Fruit fly (Drosophila melanogaster) whole organism, wandering third instar larva: ENCODE results near the gene CG31224.

ENCODE experiments used
- Abd-B ChIP-seq: fragments of >200 bp; optimal IDR thresholded peaks from 2 replicates; lab custom pipeline; 2017; ENCODE audit warnings: missing biosample characterization, missing genetic modification characterization
- CG32264 ChIP-seq: fragments of 200-800 bp; sonication (Bioruptor generic); optimal IDR thresholded peaks from 2 replicates; lab custom pipeline; 2016; ENCODE audit warnings: missing biosample characterization, missing genetic modification characterization
- CG9705 ChIP-seq: fragments of 200-800 bp; sonication (Bioruptor generic); optimal IDR thresholded peaks from 2 replicates; lab custom pipeline; 2018; ENCODE audit warnings: missing biosample characterization, mild to moderate bottlenecking, missing genetic modification characterization
- CrebA ChIP-seq: fragments of 200-800 bp; sonication (Bioruptor generic); optimal IDR thresholded peaks from 2 replicates; lab custom pipeline; 2016; ENCODE audit warnings: missing biosample characterization, mild to moderate bottlenecking, missing genetic modification characterization, borderline replicate concordance
- Dfd ChIP-seq: fragments of >200 bp; optimal IDR thresholded peaks from 2 replicates; lab custom pipeline; 2017; ENCODE audit warnings: missing biosample characterization, missing genetic modification characterization
- Dif ChIP-seq: fragments of 200-275, 200-300 bp; sonication (Bioruptor generic); optimal IDR thresholded peaks from 2 replicates; lab custom pipeline; 2018; ENCODE audit warnings: missing biosample characterization, missing genetic modification characterization; ENCODE audit not compliant: partially characterized antibody
- GATAd ChIP-seq: sonication (Bioruptor generic); optimal IDR thresholded peaks from 2 replicates; lab custom pipeline; 2016; ENCODE audit warnings: missing biosample characterization, missing genetic modification characterization
- HLH106 ChIP-seq: fragments of 200-800 bp; optimal IDR thresholded peaks from 3 replicates; lab custom pipeline; 2019; ENCODE audit warnings: missing biosample characterization, mild to moderate bottlenecking, missing genetic modification characterization, moderate library complexity
- Hnf4 ChIP-seq: fragments of 200-800 bp; sonication (Bioruptor generic); optimal IDR thresholded peaks from 2 replicates; lab custom pipeline; 2016; ENCODE audit warnings: missing biosample characterization, mild to moderate bottlenecking, missing genetic modification characterization
- Hr83 ChIP-seq: fragments of 200-300 bp; sonication (Bioruptor generic); optimal IDR thresholded peaks from 2 replicates; lab custom pipeline; 2016; ENCODE audit warnings: missing biosample characterization, mild to moderate bottlenecking, missing genetic modification characterization, moderate library complexity; ENCODE audit not compliant: poor library complexity, severe bottlenecking
- Jra ChIP-seq: sonication (Bioruptor generic); optimal IDR thresholded peaks from 2 replicates; lab custom pipeline; 2016; ENCODE audit warnings: missing biosample characterization, missing genetic modification characterization
- Mio ChIP-seq: sonication (Bioruptor generic); optimal IDR thresholded peaks from 2 replicates; lab custom pipeline; 2016; ENCODE audit warnings: missing biosample characterization, missing genetic modification characterization
- Myc ChIP-seq: fragments of >200 bp; optimal IDR thresholded peaks from 2 replicates; lab custom pipeline; 2017
- OdsH ChIP-seq: fragments of 200-800 bp; sonication (Bioruptor generic); optimal IDR thresholded peaks from 2 replicates; lab custom pipeline; 2016; ENCODE audit warnings: missing biosample characterization, mild to moderate bottlenecking, missing genetic modification characterization
- Rel ChIP-seq, 2 experiments: fragments of 200-800 bp; sonication (Bioruptor generic) in 1 of 2; optimal IDR thresholded peaks; 2 replicates in 1 of 2; 3 replicates in 1 of 2; lab custom pipeline; 2016 to 2019; ENCODE audit warnings: mild to moderate bottlenecking in 2 of 2, missing biosample characterization in 2 of 2, missing genetic modification characterization in 2 of 2, moderate library complexity in 1 of 2
- Sp1 ChIP-seq: fragments of 200-800 bp; sonication (Bioruptor generic); optimal IDR thresholded peaks from 3 replicates; lab custom pipeline; 2019; ENCODE audit warnings: missing biosample characterization, mild to moderate bottlenecking, missing genetic modification characterization, moderate library complexity
- Vsx2 ChIP-seq: fragments of 200-300, 225-300 bp; sonication (Bioruptor generic); optimal IDR thresholded peaks from 2 replicates; lab custom pipeline; 2018; ENCODE audit warnings: missing biosample characterization, missing genetic modification characterization; ENCODE audit not compliant: partially characterized antibody
- brk ChIP-seq: fragments of 200-800 bp; sonication (Bioruptor generic); optimal IDR thresholded peaks from 2 replicates; lab custom pipeline; 2016; ENCODE audit warnings: missing biosample characterization, mild to moderate bottlenecking, missing genetic modification characterization
- dl ChIP-seq, 2 experiments: fragments of 175-275, 200-275 bp in 1 of 2; fragments of 200-275 bp in 1 of 2; sonication (Bioruptor generic); optimal IDR thresholded peaks; lab custom pipeline; 2018; ENCODE audit warnings: mild to moderate bottlenecking in 2 of 2, missing biosample characterization in 2 of 2, missing genetic modification characterization in 2 of 2, moderate library complexity in 2 of 2; ENCODE audit not compliant: partially characterized antibody in 2 of 2, insufficient read depth in 1 of 2
- dmrt93B ChIP-seq: fragments of 200-800 bp; sonication (Bioruptor generic); optimal IDR thresholded peaks from 2 replicates; lab custom pipeline; 2018; ENCODE audit warnings: missing biosample characterization, mild to moderate bottlenecking, missing genetic modification characterization
- ey ChIP-seq: fragments of 200-800 bp; sonication (Bioruptor generic); optimal IDR thresholded peaks from 2 replicates; lab custom pipeline; 2016; ENCODE audit warnings: missing biosample characterization, missing genetic modification characterization
- foxo ChIP-seq, 2 experiments: fragments of 200-800 bp; sonication (Bioruptor generic); optimal IDR thresholded peaks; 2 replicates in 1 of 2; 3 replicates in 1 of 2; lab custom pipeline; 2016 to 2017; ENCODE audit warnings: missing biosample characterization in 2 of 2, missing genetic modification characterization in 2 of 2
- h ChIP-seq: fragments of 200-800 bp; sonication (Bioruptor generic); optimal IDR thresholded peaks from 3 replicates; lab custom pipeline; 2016; ENCODE audit warnings: missing biosample characterization, mild to moderate bottlenecking, missing genetic modification characterization
- jim ChIP-seq: fragments of 175-275, 200-325 bp; sonication (Bioruptor generic); optimal IDR thresholded peaks from 2 replicates; lab custom pipeline; 2016; ENCODE audit warnings: missing biosample characterization, mild to moderate bottlenecking, missing genetic modification characterization
- lola ChIP-seq: fragments of >200 bp; optimal IDR thresholded peaks from 2 replicates; lab custom pipeline; 2017; ENCODE audit warnings: missing biosample characterization, missing genetic modification characterization
- pan ChIP-seq: fragments of >200 bp; optimal IDR thresholded peaks from 2 replicates; lab custom pipeline; 2017
- psq ChIP-seq: fragments of 200-800 bp; sonication (Bioruptor generic); optimal IDR thresholded peaks from 3 replicates; lab custom pipeline; 2017; ENCODE audit warnings: missing biosample characterization, mild to moderate bottlenecking, missing genetic modification characterization, moderate library complexity
- sage ChIP-seq: fragments of 200-800 bp; sonication (Bioruptor generic); optimal IDR thresholded peaks from 2 replicates; lab custom pipeline; 2016; ENCODE audit warnings: missing biosample characterization, mild to moderate bottlenecking, missing genetic modification characterization
- sv ChIP-seq: fragments of 200-800 bp; sonication (Bioruptor generic); optimal IDR thresholded peaks from 3 replicates; lab custom pipeline; 2016; ENCODE audit warnings: missing biosample characterization, missing genetic modification characterization
- tai ChIP-seq: sonication (Bioruptor generic); optimal IDR thresholded peaks from 2 replicates; lab custom pipeline; 2016; ENCODE audit warnings: missing biosample characterization, missing genetic modification characterization
- usp ChIP-seq: fragments of >200 bp; optimal IDR thresholded peaks from 2 replicates; lab custom pipeline; 2017; ENCODE audit warnings: missing biosample characterization, missing genetic modification characterization
- woc ChIP-seq: sonication (Bioruptor generic); optimal IDR thresholded peaks from 2 replicates; lab custom pipeline; 2016; ENCODE audit warnings: missing biosample characterization, mild to moderate bottlenecking, missing genetic modification characterization

CG31224 gene

dm6 chr3R:18639662-18640061, 19.4 kb downstream of the CG31224 start:
- peak; percentile 1 for TF ChIP-seq HLH106
- TF ChIP-seq Vsx2 = no peak

DNA sequence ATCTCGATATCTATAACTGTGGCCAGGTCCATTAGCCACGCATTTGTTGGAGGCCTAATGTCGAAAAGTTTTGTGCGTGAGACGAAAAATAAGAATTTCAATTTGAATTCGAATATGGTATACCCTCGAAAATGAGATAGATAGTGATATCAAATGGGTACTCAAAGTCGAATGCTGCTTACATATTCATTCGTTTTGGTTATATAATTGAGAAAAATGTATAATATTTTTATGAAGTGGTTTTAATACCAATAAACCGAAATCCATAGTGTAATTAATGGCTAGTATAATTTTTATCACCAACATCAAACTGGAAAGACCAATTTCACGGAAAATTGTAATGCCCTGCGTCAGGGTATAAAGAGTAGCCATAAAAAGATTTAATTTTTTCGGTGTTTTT, 26.0 kb downstream of the CG31224 start:
- TF ChIP-seq h (peak; percentile 12), Vsx2 (no peak)

DNA sequence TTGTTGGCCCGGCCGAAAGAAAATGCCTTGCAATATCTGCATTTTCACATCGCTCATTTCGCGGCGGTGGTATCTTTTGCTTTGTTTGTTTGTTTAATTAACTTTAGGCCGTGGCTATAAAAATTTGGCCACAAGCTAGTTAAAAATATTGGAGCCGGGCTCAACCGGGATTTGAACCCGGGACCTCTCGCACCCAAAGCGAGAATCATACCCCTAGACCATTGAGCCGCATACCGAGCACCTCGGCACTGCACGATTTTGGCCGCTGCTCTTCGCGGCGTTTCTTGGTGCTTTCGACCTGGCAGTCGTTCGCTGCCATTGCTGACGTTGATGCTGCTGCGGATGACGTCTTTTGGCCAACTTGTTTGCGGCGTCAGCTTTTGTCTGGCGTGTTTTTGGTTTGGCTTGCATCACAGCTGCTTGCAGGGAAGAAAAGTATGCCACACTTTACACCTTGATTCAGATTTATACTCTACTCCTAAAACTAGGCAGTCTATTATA, 30.7 kb downstream of the CG31224 start:
- TF ChIP-seq dl (GFP tag; optimal IDR thresholded peaks at IDR 0.05; lab: Kevin White, UChicago; ENCODE audit: insufficient read depth in 1 of 2, partially characterized antibody in 2 of 2) (no peak), tai (no peak), Dif (GFP tag; lab: Kevin White, UChicago) (no peak), Myc (peak; percentile 93), HLH106 (peak; percentile 4), Hnf4 (no peak), Mio (GFP tag; lab: Kevin White, UChicago) (no peak), Abd-B (GFP tag; lab: Kevin White, UChicago) (no peak), jim (no peak), Sp1 (GFP tag; lab: Kevin White, UChicago) (no peak), CG9705 (no peak), Jra (GFP tag; lab: Kevin White, UChicago) (no peak), ey (GFP tag; lab: Kevin White, UChicago) (no peak), dmrt93B (no peak), GATAd (GFP tag; lab: Kevin White, UChicago) (no peak), Vsx2 (peak; percentile 48), psq (no peak), Hr83 (GFP tag; lab: Kevin White, UChicago) (no peak), pan (no peak), usp (no peak), lola (GFP tag; lab: Kevin White, UChicago) (no peak), CrebA (peak; percentile 18)

dm6 chr3R:18624541-18624940, 34.6 kb downstream of the CG31224 start:
- TF ChIP-seq woc (GFP tag; lab: Kevin White, UChicago) = no peak
- TF ChIP-seq h = peak; percentile 17
- TF ChIP-seq, all 38 proteins: peak for 1

- TF ChIP-seq GATAd (GFP tag; lab: Kevin White, UChicago) (no peak), pan (no peak), OdsH (no peak), CrebA (no peak), Abd-B (GFP tag; lab: Kevin White, UChicago) (no peak), lola (GFP tag; lab: Kevin White, UChicago) (no peak), Mio (GFP tag; lab: Kevin White, UChicago) (no peak), Jra (GFP tag; lab: Kevin White, UChicago) (no peak), Dfd (GFP tag; lab: Kevin White, UChicago) (no peak), Dif (GFP tag; lab: Kevin White, UChicago) (no peak), jim (no peak), foxo (GFP tag; optimal IDR thresholded peaks at IDR 0.05; lab: Kevin White, UChicago) (no peak), Rel (GFP tag; optimal IDR thresholded peaks at IDR 0.05; lab: Kevin White, UChicago) (no peak), Rel (tag; optimal IDR thresholded peaks at IDR 0.05; lab: Kevin White, UChicago) (no peak), dl (GFP tag; optimal IDR thresholded peaks at IDR 0.05; lab: Kevin White, UChicago; ENCODE audit: insufficient read depth in 1 of 2, partially characterized antibody in 2 of 2) (no peak), psq (no peak), woc (GFP tag; lab: Kevin White, UChicago) (no peak), brk (no peak), sage (GFP tag; lab: Kevin White, UChicago) (no peak)
Observed at dm6 chr3R:18621230-18621629, 37.9 kb downstream of the CG31224 start, which contains the start of gene CG14304. Gene CG14304 (minus strand): TSS chr3R:18621327.

- TF ChIP-seq CG32264 (GFP tag; lab: Kevin White, UChicago) = no peak
- TF ChIP-seq dmrt93B = no peak
- no peak for TF ChIP-seq CrebA
- TF ChIP-seq HLH106 = no peak
- no peak for TF ChIP-seq OdsH
- TF ChIP-seq jim = no peak
- TF ChIP-seq dl (GFP tag; optimal IDR thresholded peaks at IDR 0.05; lab: Kevin White, UChicago; ENCODE audit: insufficient read depth in 1 of 2, partially characterized antibody in 2 of 2) = no peak
- TF ChIP-seq Myc = no peak
- TF ChIP-seq Hnf4 = no peak
- no peak for TF ChIP-seq Sp1 (GFP tag; lab: Kevin White, UChicago)
- no peak for TF ChIP-seq Hr83 (GFP tag; lab: Kevin White, UChicago)
- TF ChIP-seq GATAd (GFP tag; lab: Kevin White, UChicago) = no peak
- no peak for TF ChIP-seq pan
- TF ChIP-seq brk = no peak
- TF ChIP-seq sv (GFP tag; lab: Kevin White, UChicago) = no peak
- no peak for TF ChIP-seq Dfd (GFP tag; lab: Kevin White, UChicago)
- TF ChIP-seq Jra (GFP tag; lab: Kevin White, UChicago) = no peak
- no peak for TF ChIP-seq woc (GFP tag; lab: Kevin White, UChicago)
Observed at dm6 chr3R:18619451-18619942, 39.6 kb downstream of the CG31224 start.
